Worm (Caenorhabditis elegans) whole organism, dauer: ENCODE data around the gene C07A9.10.
"Not testable (repeated sequence)": the region's sequence is repeated elsewhere in the genome, so short reads cannot be mapped to it uniquely, and the experiment has no call there.

Experiments used
- unc-62 ChIP-seq: sonication (generic microtip); optimal IDR thresholded peaks from 2 replicates; lab custom pipeline; 2017; ENCODE audit warnings: missing biosample characterization, missing genetic modification reagents, missing genetic modification characterization

Gene C07A9.10

ce11 chrIII:9702665-9703252 is 16.9 kb upstream of the C07A9.10 start:
- TF ChIP-seq unc-62 (GFP tag; lab: Kevin White, UChicago): no peak

- no peak for TF ChIP-seq unc-62 (GFP tag; lab: Kevin White, UChicago)
These were observed 15.9 kb upstream of the C07A9.10 start for ce11 chrIII:9701798-9702197.

- TF ChIP-seq unc-62 (GFP tag; lab: Kevin White, UChicago): no peak
These were observed 14.3 kb upstream of the C07A9.10 start for ce11 chrIII:9700114-9700690.

ce11 chrIII:9699576-9699975 is 13.7 kb upstream of the C07A9.10 start, which contains the start of gene tlk-1:
Gene tlk-1, plus strand, starts transcription at chrIII:9699876.
- no peak for TF ChIP-seq unc-62 (GFP tag; lab: Kevin White, UChicago)

- TF ChIP-seq unc-62 (GFP tag; lab: Kevin White, UChicago): no peak
These were observed 13.0 kb upstream of the C07A9.10 start for ce11 chrIII:9698635-9699396.

- no peak for TF ChIP-seq unc-62 (GFP tag; lab: Kevin White, UChicago)
These were observed 12.0 kb upstream of the C07A9.10 start for ce11 chrIII:9697886-9698285.

- no peak for TF ChIP-seq unc-62 (GFP tag; lab: Kevin White, UChicago)
These were observed 11.5 kb upstream of the C07A9.10 start for ce11 chrIII:9697323-9697722.

- no peak for TF ChIP-seq unc-62 (GFP tag; lab: Kevin White, UChicago)
These were observed 10.6 kb upstream of the C07A9.10 start, which contains the start of gene bud-31 for ce11 chrIII:9696417-9696816. Gene bud-31, minus strand, starts transcription at chrIII:9696517.

ce11 chrIII:9695379-9695778 is 9.5 kb upstream of the C07A9.10 start:
- TF ChIP-seq unc-62 (GFP tag; lab: Kevin White, UChicago): no peak

- no peak for TF ChIP-seq unc-62 (GFP tag; lab: Kevin White, UChicago)
These were observed 8.6 kb upstream of the C07A9.10 start, which contains the start of gene set-3 for ce11 chrIII:9694474-9694873. Gene set-3, minus strand, starts transcription at chrIII:9694574.

- TF ChIP-seq unc-62 (GFP tag; lab: Kevin White, UChicago): no peak
These were observed 4.2 kb upstream of the C07A9.10 start, which contains the start of gene best-5 for ce11 chrIII:9690044-9690443. Gene best-5, minus strand, starts transcription at chrIII:9690253.

- no peak for TF ChIP-seq unc-62 (GFP tag; lab: Kevin White, UChicago)
These were observed 3.5 kb upstream of the C07A9.10 start for ce11 chrIII:9689377-9689776.

ce11 chrIII:9682729-9683128 is 3.1 kb downstream of the C07A9.10 start, which contains the start of gene C07A9.5:
Gene C07A9.5, minus strand, starts transcription at chrIII:9682829.
- not testable (repeated sequence) for TF ChIP-seq unc-62 (GFP tag; lab: Kevin White, UChicago)

ce11 chrIII:9681206-9681605 is 4.7 kb downstream of the C07A9.10 start, which contains the start of gene C07A9.13:
Gene C07A9.13, minus strand, starts transcription at chrIII:9681306.
- TF ChIP-seq unc-62 (GFP tag; lab: Kevin White, UChicago): not testable (repeated sequence)

ce11 chrIII:9678819-9679218 is 7.0 kb downstream of the C07A9.10 start, which contains the start of gene ugt-60:
Gene ugt-60, minus strand, starts transcription at chrIII:9679051.
- TF ChIP-seq unc-62 (GFP tag; lab: Kevin White, UChicago): no peak

ce11 chrIII:9669546-9669945 is 16.3 kb downstream of the C07A9.10 start:
- TF ChIP-seq unc-62 (GFP tag; lab: Kevin White, UChicago): no peak
